Worm (Caenorhabditis elegans): Measurements from ENCODE around the gene oops-1.

Gene oops-1

ce11 chrIV:5814092-5814650, at the start of gene oops-1:
Gene oops-1 (minus strand): TSS chrIV:5814142.
- TF ChIP-seq cog-1 (tag; optimal IDR thresholded peaks at IDR 0.05) = no peak
- TF ChIP-seq ref-1 (GFP tag; conservative IDR thresholded peaks at IDR 0.05) = no peak
- TF ChIP-seq T22C8.4 (GFP tag; IDR thresholded peaks at IDR 0.05) = no peak
- no peak for TF ChIP-seq ztf-23 (GFP tag; IDR thresholded peaks at IDR 0.05)
- TF ChIP-seq ztf-29 (GFP tag; IDR thresholded peaks at IDR 0.05) = no peak
- TF ChIP-seq tab-1 (GFP tag; IDR thresholded peaks at IDR 0.05) = no peak
- TF ChIP-seq flt-1 (GFP tag; IDR thresholded peaks at IDR 0.05) = no peak

ce11 chrIV:5860762-5861161, 46.8 kb upstream of the oops-1 start:
- TF ChIP-seq flt-1 (GFP tag; IDR thresholded peaks at IDR 0.05) = no peak; the same call in 1 of the 2 replicates
- TF ChIP-seq tab-1 (GFP tag; IDR thresholded peaks at IDR 0.05) = no peak
- no peak for TF ChIP-seq cog-1 (tag; optimal IDR thresholded peaks at IDR 0.05)
- TF ChIP-seq ztf-29 (GFP tag; IDR thresholded peaks at IDR 0.05) = no peak
- TF ChIP-seq ztf-23 (GFP tag; IDR thresholded peaks at IDR 0.05) = no peak
- no peak for TF ChIP-seq med-1 (GFP tag; optimal IDR thresholded peaks at IDR 0.05; ENCODE audit: insufficient read depth)
- TF ChIP-seq T22C8.4 (GFP tag; IDR thresholded peaks at IDR 0.05) = no peak
- no peak for TF ChIP-seq klf-2 (GFP tag; conservative IDR thresholded peaks at IDR 0.05)
- TF ChIP-seq ref-1 (GFP tag; conservative IDR thresholded peaks at IDR 0.05) = no peak

ce11 chrIV:5859876-5860275, 45.9 kb upstream of the oops-1 start, which contains the start of gene C06E7.4:
Gene C06E7.4 (minus strand): TSS chrIV:5859976.
- TF ChIP-seq ztf-29 (GFP tag; IDR thresholded peaks at IDR 0.05) (no peak), T22C8.4 (GFP tag; IDR thresholded peaks at IDR 0.05) (no peak), ref-1 (GFP tag; conservative IDR thresholded peaks at IDR 0.05) (no peak), cog-1 (tag; optimal IDR thresholded peaks at IDR 0.05) (no peak), tab-1 (GFP tag; IDR thresholded peaks at IDR 0.05) (no peak), ztf-23 (GFP tag; IDR thresholded peaks at IDR 0.05) (no peak)

- TF ChIP-seq tab-1 (GFP tag; IDR thresholded peaks at IDR 0.05) (no peak), ref-1 (GFP tag; conservative IDR thresholded peaks at IDR 0.05) (no peak), ztf-23 (GFP tag; IDR thresholded peaks at IDR 0.05) (no peak), T22C8.4 (GFP tag; IDR thresholded peaks at IDR 0.05) (no peak), klf-2 (GFP tag; conservative IDR thresholded peaks at IDR 0.05) (no peak)
These were observed 44.3 kb upstream of the oops-1 start for ce11 chrIV:5858212-5858611.

- TF ChIP-seq tab-1 (GFP tag; IDR thresholded peaks at IDR 0.05) (no peak), ztf-29 (GFP tag; IDR thresholded peaks at IDR 0.05) (no peak), med-1 (GFP tag; optimal IDR thresholded peaks at IDR 0.05; ENCODE audit: insufficient read depth) (no peak)
These were observed 43.0 kb upstream of the oops-1 start for ce11 chrIV:5856975-5857374.

DNA sequence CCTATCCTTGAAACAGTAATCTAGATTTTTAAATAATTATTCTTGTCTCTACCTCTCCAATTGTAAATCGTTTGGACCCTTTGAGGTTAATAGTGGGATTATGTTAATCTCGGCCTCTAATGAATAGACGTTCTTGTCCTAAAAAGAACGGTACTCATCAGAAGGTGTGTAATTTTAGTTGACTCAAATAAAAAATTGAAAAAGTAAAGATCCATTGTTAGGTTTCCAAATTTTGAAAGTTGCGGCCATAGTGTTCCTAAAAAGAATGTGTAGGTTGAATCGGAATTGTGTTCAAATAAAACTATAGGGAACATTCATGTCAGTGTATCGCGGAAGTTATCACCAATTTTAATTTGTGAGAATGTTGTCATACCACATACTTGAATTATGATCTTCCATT, 41.7 kb upstream of the oops-1 start:
- TF ChIP-seq klf-2 (GFP tag; conservative IDR thresholded peaks at IDR 0.05) (no peak), flt-1 (GFP tag; IDR thresholded peaks at IDR 0.05) (no peak), ztf-23 (GFP tag; IDR thresholded peaks at IDR 0.05) (no peak), cog-1 (tag; optimal IDR thresholded peaks at IDR 0.05) (no peak), ztf-29 (GFP tag; IDR thresholded peaks at IDR 0.05) (no peak), tab-1 (GFP tag; IDR thresholded peaks at IDR 0.05) (no peak), T22C8.4 (GFP tag; IDR thresholded peaks at IDR 0.05) (no peak), med-1 (GFP tag; optimal IDR thresholded peaks at IDR 0.05; ENCODE audit: insufficient read depth) (no peak), ref-1 (GFP tag; conservative IDR thresholded peaks at IDR 0.05) (no peak)

DNA sequence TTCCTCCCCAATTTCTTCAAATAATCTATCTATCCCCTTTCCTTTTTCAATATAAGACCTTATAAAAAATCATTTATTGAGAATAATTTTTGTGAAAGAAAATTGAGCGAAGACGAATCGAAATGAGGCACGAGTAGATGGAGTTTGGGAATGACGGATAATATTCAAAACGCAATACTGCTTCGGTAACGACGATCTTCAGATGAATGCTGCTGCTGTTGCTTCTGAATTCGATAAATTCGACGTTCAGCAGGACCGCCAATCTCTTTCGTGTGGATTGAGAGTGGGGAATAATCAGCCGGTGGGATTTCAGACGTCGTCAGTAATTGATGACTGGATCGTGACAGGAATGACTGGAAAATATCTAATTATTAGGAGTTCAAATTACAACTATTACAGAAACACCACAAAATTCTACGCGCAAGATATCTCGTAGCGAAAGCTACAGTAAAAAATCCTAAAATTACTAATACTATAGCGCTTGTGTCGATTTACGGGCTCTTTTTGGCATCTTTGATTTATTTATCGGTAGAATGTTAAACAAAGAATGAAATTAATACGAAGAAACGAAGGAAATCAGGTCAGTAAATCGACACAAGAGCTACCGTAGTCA, 36.9 kb upstream of the oops-1 start:
- TF ChIP-seq flt-1 (GFP tag; IDR thresholded peaks at IDR 0.05) (no peak), T22C8.4 (GFP tag; IDR thresholded peaks at IDR 0.05) (no peak), med-1 (GFP tag; optimal IDR thresholded peaks at IDR 0.05; ENCODE audit: insufficient read depth) (no peak), tab-1 (GFP tag; IDR thresholded peaks at IDR 0.05) (no peak), cog-1 (tag; optimal IDR thresholded peaks at IDR 0.05) (no peak), ref-1 (GFP tag; conservative IDR thresholded peaks at IDR 0.05) (no peak), klf-2 (GFP tag; conservative IDR thresholded peaks at IDR 0.05) (no peak), ztf-29 (GFP tag; IDR thresholded peaks at IDR 0.05) (no peak)

DNA sequence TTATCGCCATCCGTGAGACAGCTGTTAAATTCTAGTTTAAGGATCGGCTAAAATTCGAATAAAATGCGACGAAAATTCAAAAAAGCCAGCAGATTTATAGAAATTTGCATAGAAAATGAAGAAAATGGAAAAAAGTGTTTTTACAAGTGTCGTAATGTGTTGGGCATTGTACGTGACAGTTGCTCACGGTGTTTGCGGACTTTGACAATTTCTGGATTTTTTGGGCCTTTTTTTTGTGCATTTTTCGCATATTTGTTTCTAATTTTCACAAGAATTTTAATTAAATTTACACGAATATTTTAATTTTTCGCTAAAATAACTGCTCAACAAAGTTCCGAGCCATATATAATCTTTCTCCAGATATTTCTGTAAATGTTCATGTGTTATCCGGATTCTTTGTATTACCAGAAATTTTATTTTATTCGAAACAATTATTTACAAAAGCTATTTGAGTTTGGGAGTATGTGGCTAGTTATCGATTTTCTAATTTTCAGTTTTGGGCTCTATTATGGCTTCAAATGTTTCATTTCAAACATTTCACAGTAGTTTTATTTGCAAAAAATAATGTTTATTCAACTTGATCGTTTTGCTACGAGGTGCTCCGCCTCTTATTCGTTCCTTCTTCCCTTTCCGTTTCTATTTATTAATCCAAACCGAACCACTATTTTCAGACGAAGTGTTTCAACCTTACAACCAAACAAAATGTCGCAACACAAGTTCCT, 34.2 kb upstream of the oops-1 start, which contains the start of gene sams-3:
Gene sams-3 (plus strand): TSS at position 672 of the 722 bp plus-strand sequence.
- no peak for TF ChIP-seq ref-1 (GFP tag; conservative IDR thresholded peaks at IDR 0.05)
- no peak for TF ChIP-seq tab-1 (GFP tag; IDR thresholded peaks at IDR 0.05)
- no peak for TF ChIP-seq ztf-23 (GFP tag; IDR thresholded peaks at IDR 0.05)
- TF ChIP-seq cog-1 (tag; optimal IDR thresholded peaks at IDR 0.05) = no peak
- TF ChIP-seq klf-2 (GFP tag; conservative IDR thresholded peaks at IDR 0.05) = no peak
- no peak for TF ChIP-seq T22C8.4 (GFP tag; IDR thresholded peaks at IDR 0.05)
- no peak for TF ChIP-seq ztf-29 (GFP tag; IDR thresholded peaks at IDR 0.05)
- TF ChIP-seq flt-1 (GFP tag; IDR thresholded peaks at IDR 0.05) = no peak
- no peak for TF ChIP-seq med-1 (GFP tag; optimal IDR thresholded peaks at IDR 0.05; ENCODE audit: insufficient read depth)

DNA sequence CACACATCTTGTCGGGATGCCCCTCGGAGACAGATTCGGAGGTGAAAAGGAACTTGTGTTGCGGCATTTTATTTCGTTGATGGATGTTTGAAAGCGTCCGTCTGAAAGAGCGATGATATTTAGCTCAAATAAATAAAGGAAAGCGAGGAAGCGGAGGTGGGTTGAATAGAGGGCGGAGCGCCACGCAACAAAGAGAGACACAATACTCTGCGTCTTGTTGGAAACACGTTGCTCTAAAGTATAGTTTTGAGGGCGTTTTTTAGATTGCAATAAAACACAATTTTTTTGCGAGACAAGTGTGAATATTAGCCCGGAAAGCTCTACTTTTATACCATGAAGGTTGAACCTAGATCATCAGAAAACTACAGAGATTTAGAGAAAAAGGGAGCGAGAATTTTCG, 32.3 kb upstream of the oops-1 start, which contains the start of gene sams-4:
Gene sams-4 (minus strand): TSS at position 101 of the 400 bp plus-strand sequence.
- TF ChIP-seq flt-1 (GFP tag; IDR thresholded peaks at IDR 0.05) = no peak
- TF ChIP-seq T22C8.4 (GFP tag; IDR thresholded peaks at IDR 0.05) = no peak
- no peak for TF ChIP-seq ztf-23 (GFP tag; IDR thresholded peaks at IDR 0.05)
- TF ChIP-seq cog-1 (tag; optimal IDR thresholded peaks at IDR 0.05) = no peak

- TF ChIP-seq T22C8.4 (GFP tag; IDR thresholded peaks at IDR 0.05) = no peak
- TF ChIP-seq med-1 (GFP tag; optimal IDR thresholded peaks at IDR 0.05; ENCODE audit: insufficient read depth) = no peak
- TF ChIP-seq ztf-23 (GFP tag; IDR thresholded peaks at IDR 0.05) = no peak
- TF ChIP-seq ztf-29 (GFP tag; IDR thresholded peaks at IDR 0.05) = no peak
- no peak for TF ChIP-seq cog-1 (tag; optimal IDR thresholded peaks at IDR 0.05)
- TF ChIP-seq ref-1 (GFP tag; conservative IDR thresholded peaks at IDR 0.05) = no peak
- no peak for TF ChIP-seq flt-1 (GFP tag; IDR thresholded peaks at IDR 0.05)
- TF ChIP-seq klf-2 (GFP tag; conservative IDR thresholded peaks at IDR 0.05) = no peak
- no peak for TF ChIP-seq tab-1 (GFP tag; IDR thresholded peaks at IDR 0.05)
These were observed 29.0 kb upstream of the oops-1 start for ce11 chrIV:5842905-5843304.

Data from whole organism, midembryonic.